Fruit fly (Drosophila melanogaster): ENCODE measurements around the gene Drs.

Gene Drs

DNA sequence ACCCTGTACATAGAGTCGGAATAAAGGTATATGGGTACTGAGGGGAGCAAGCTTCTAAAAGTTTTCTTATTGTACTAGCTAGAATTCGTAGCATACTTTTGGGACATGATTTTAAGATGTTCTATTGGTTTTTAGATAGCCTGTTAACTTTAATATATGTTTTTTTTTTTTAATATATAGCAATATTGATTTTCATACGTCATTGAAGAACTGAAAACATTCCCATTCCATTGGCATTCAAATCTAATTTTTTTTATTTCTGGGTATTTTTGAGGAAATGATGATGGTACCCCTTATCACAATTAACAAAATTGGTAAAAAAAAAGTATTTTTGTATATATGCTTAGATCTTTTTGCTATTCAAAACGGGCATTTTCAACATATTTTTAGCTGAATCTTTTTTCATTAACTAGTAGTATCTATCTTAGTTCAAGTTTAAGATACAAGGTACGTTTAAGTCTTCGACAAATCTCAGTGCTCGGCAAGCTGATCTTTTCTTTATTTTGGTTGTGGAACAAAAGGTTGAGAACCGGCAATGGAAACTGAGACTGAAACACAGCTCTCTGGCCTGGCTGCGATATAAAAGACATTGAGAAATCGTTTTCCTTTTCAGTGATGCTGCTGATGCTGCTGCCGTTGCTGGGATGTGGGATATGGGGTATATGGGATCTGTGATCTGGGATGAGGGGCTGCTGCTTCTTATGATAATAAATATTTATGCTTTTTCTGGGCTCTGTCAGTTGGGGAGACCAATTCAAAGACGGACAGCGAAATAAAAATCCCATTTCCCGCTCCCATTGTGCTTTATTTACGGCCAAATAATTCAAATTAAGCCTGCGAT, 15.5 kb downstream of the Drs start:
- no peak for TF ChIP-seq CG8478 (optimal IDR thresholded peaks at IDR 0.05)
- TF ChIP-seq pan (optimal IDR thresholded peaks at IDR 0.05) = peak; percentile 92

DNA sequence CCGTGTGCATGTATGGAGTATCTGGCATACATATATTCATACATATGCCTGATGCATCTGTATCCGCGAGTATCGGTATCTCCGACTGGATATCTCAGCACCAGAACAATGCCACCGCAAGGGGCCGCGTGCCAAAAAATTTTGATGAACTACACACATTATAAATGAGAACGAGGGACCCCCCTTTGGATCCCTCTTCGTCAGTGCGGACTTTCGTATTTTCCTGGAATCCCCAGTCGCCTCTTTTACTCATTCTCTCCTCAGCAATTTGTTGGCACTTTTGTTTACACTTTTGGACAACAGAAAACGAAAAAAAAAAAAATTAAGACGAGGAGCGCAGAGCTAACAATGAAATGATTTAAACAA, 16.1 kb downstream of the Drs start:
- no peak for TF ChIP-seq CG8478 (optimal IDR thresholded peaks at IDR 0.05)
- no peak for TF ChIP-seq usp (GFP tag; optimal IDR thresholded peaks at IDR 0.05)
- TF ChIP-seq psq (optimal IDR thresholded peaks at IDR 0.05) = no peak
- TF ChIP-seq EcR (GFP tag; optimal IDR thresholded peaks at IDR 0.05) = no peak
- TF ChIP-seq pan (optimal IDR thresholded peaks at IDR 0.05) = no peak
- TF ChIP-seq Dll (optimal IDR thresholded peaks at IDR 0.05) = no peak

DNA sequence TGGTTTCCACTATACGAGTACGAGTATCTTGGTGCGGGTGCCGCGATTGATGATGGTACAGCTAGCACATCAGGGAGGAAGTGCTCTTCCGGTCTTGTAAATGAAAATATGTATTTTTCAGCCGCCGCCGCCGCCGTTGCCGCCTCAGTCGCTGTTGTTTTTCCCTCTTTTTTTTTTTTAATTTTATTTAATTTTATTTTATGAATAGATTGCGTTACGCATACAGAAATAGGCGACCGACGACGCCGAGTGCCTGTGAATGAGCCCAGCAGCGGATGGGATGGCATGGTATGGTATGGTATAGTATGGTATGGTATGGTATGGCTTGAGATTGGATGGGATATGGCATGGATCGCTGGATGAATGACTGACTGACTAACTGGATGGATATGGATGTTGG, 17.4 kb downstream of the Drs start:
- no peak for TF ChIP-seq Dll (optimal IDR thresholded peaks at IDR 0.05)
- TF ChIP-seq usp (GFP tag; optimal IDR thresholded peaks at IDR 0.05) = no peak
- no peak for TF ChIP-seq pan (optimal IDR thresholded peaks at IDR 0.05)
- TF ChIP-seq CG8478 (optimal IDR thresholded peaks at IDR 0.05) = no peak
- no peak for TF ChIP-seq EcR (GFP tag; optimal IDR thresholded peaks at IDR 0.05)
- no peak for TF ChIP-seq psq (optimal IDR thresholded peaks at IDR 0.05)

DNA sequence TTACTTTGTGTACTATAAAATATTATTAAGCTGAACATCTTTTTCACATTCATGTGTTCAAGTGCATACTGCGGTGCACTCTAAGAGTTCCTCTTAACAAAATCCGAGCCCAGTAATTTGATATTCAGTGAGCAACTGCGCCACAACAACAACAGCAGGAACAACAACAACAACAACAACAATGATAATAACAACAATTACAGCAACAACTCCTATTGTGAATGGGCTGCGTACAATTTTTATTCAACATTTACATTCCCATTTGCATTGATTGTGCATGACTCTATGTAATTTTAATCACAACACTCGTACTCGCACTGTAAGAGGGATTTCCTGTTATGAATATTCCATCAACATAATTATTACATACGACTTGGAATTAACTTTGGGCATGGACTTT, 18.3 kb downstream of the Drs start:
- TF ChIP-seq EcR (GFP tag; optimal IDR thresholded peaks at IDR 0.05) (no peak), psq (optimal IDR thresholded peaks at IDR 0.05) (no peak), usp (GFP tag; optimal IDR thresholded peaks at IDR 0.05) (no peak), pan (optimal IDR thresholded peaks at IDR 0.05) (no peak), Dll (optimal IDR thresholded peaks at IDR 0.05) (no peak), CG8478 (optimal IDR thresholded peaks at IDR 0.05) (no peak)

- TF ChIP-seq usp (GFP tag; optimal IDR thresholded peaks at IDR 0.05) = no peak
- TF ChIP-seq CG8478 (optimal IDR thresholded peaks at IDR 0.05) = no peak
- no peak for TF ChIP-seq pan (optimal IDR thresholded peaks at IDR 0.05)
- no peak for TF ChIP-seq Dll (optimal IDR thresholded peaks at IDR 0.05)
- TF ChIP-seq psq (optimal IDR thresholded peaks at IDR 0.05) = no peak
- TF ChIP-seq EcR (GFP tag; optimal IDR thresholded peaks at IDR 0.05) = no peak
Observed at dm6 chr3L:3388708-3389665, 19.6 kb downstream of the Drs start.

DNA sequence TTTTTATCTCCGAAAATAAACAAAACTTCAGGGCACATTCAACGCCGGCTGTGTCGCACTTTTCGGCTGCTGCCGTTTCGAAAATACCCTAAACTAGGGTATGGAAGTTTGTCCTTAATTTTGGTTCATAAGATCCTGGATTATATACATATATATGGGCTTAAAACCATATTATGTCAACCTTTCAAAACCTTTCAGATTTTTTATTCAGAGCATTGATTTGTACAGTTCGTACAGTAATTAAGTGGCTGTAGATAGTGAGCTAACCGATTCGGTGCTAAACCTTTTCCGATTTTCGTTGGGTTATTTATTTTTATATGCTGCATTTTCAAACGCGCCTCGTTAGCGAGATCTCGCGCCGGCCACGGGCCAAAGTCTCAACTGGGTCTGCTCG, 20.3 kb downstream of the Drs start:
- TF ChIP-seq CG8478 (optimal IDR thresholded peaks at IDR 0.05) (no peak), Dll (optimal IDR thresholded peaks at IDR 0.05) (no peak), psq (optimal IDR thresholded peaks at IDR 0.05) (no peak), usp (GFP tag; optimal IDR thresholded peaks at IDR 0.05) (no peak), pan (optimal IDR thresholded peaks at IDR 0.05) (no peak), EcR (GFP tag; optimal IDR thresholded peaks at IDR 0.05) (no peak)

DNA sequence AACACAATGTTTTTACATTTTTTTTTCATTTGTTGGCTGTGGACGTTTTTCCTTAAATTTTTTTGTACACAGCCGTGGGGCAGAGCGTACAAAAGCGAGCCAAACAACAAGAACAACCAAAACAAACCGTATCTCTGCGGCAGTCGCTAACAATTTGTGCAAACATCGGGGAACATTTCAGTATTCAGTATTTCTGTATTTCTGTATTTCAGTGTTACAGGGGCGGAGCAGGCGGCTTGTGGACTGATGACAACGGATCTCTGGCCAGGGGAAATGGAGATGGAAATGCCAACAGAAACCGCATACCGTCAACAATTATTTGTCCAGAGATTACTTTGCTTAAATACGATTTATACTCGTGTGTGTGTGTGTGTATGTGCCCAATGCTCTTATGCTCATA, 21.2 kb downstream of the Drs start:
- TF ChIP-seq EcR (GFP tag; optimal IDR thresholded peaks at IDR 0.05) (no peak), pan (optimal IDR thresholded peaks at IDR 0.05) (no peak), CG8478 (optimal IDR thresholded peaks at IDR 0.05) (no peak), usp (GFP tag; optimal IDR thresholded peaks at IDR 0.05) (no peak), Dll (optimal IDR thresholded peaks at IDR 0.05) (no peak), psq (optimal IDR thresholded peaks at IDR 0.05) (no peak)

dm6 chr3L:3391871-3392270, 22.5 kb downstream of the Drs start:
- TF ChIP-seq EcR (GFP tag; optimal IDR thresholded peaks at IDR 0.05) (no peak), CG8478 (optimal IDR thresholded peaks at IDR 0.05) (no peak), psq (optimal IDR thresholded peaks at IDR 0.05) (no peak), pan (optimal IDR thresholded peaks at IDR 0.05) (no peak), usp (GFP tag; optimal IDR thresholded peaks at IDR 0.05) (no peak), Dll (optimal IDR thresholded peaks at IDR 0.05) (no peak)

DNA sequence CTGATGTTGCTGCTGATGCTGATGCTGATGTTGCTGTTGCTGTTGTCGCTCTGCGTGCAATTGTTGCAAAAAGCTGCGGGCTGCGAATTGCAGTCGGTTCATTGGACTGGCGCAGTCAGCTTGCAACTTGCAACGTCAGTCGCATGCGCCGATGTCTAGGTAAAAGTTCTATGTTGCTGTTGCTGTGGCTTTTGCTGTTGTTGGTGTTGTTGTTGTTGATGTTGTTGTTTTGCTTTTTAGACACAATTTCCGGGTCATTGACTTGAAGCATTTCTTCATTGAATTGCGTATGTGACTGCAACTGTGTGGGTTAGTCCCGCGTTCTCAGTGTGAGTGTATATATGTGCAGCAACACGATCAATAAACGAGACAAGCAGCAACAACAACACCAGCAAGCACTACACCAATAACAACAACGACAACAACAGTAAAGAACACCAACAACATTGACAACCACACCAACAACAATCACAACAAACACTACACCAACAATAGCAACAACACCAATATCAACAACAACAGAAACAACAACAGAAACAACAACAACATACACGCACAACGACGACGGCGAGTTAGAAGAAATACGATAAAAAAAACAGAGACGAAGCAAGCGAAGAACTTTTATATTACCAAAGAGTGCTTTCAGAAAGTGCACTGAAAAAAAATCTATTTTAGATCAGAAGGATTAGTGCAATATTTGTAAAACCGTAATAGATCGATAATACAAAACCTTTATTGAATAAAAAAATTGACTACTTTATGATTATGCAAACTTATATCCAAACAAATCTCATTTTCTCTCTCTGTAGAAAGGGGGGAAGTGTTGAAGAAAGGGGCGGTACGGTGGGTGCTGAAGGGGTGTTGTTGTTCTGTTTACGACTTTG, 24.8 kb downstream of the Drs start:
- TF ChIP-seq psq (optimal IDR thresholded peaks at IDR 0.05) = no peak
- no peak for TF ChIP-seq CG8478 (optimal IDR thresholded peaks at IDR 0.05)
- TF ChIP-seq EcR (GFP tag; optimal IDR thresholded peaks at IDR 0.05) = peak in 1 of 2 experiments; percentile 94
- TF ChIP-seq usp (GFP tag; optimal IDR thresholded peaks at IDR 0.05) = no peak

- TF ChIP-seq CG8478 (optimal IDR thresholded peaks at IDR 0.05) (no peak), EcR (GFP tag; optimal IDR thresholded peaks at IDR 0.05) (peak in 1 of 2 experiments; percentile 62), pan (optimal IDR thresholded peaks at IDR 0.05) (peak; percentile 95)
Observed at dm6 chr3L:3394854-3395723, 25.7 kb downstream of the Drs start.

- no peak for TF ChIP-seq EcR (GFP tag; optimal IDR thresholded peaks at IDR 0.05)
- TF ChIP-seq pan (optimal IDR thresholded peaks at IDR 0.05) = no peak
- TF ChIP-seq usp (GFP tag; optimal IDR thresholded peaks at IDR 0.05) = no peak
- TF ChIP-seq psq (optimal IDR thresholded peaks at IDR 0.05) = no peak
- no peak for TF ChIP-seq Dll (optimal IDR thresholded peaks at IDR 0.05)
- no peak for TF ChIP-seq CG8478 (optimal IDR thresholded peaks at IDR 0.05)
Observed at dm6 chr3L:3396056-3396455, 26.7 kb downstream of the Drs start.
